Worm (Caenorhabditis elegans): ENCODE results near the gene lst-2.

The lst-2 gene

ce11 chrX:4415289-4415688, 32.1 kb upstream of the lst-2 start:
- TF ChIP-seq fkh-10 (GFP tag; optimal IDR thresholded peaks at IDR 0.05): peak; percentile 50
- TF ChIP-seq zag-1 (tag; optimal IDR thresholded peaks at IDR 0.05): no peak

- no peak for TF ChIP-seq elt-1 (tag; optimal IDR thresholded peaks at IDR 0.05)
- TF ChIP-seq unc-39 (tag; optimal IDR thresholded peaks at IDR 0.05): no peak
- no peak for TF ChIP-seq nhr-23 (tag; optimal IDR thresholded peaks at IDR 0.05)
- no peak for TF ChIP-seq mml-1 (tag; optimal IDR thresholded peaks at IDR 0.05)
- TF ChIP-seq nhr-25 (tag; optimal IDR thresholded peaks at IDR 0.05): no peak
- no peak for TF ChIP-seq fkh-2 (tag; optimal IDR thresholded peaks at IDR 0.05)
- no peak for TF ChIP-seq sea-2 (GFP tag; optimal IDR thresholded peaks at IDR 0.05)
- no peak for TF ChIP-seq pha-4 (tag; optimal IDR thresholded peaks at IDR 0.05)
- no peak for TF ChIP-seq elt-2 (tag; optimal IDR thresholded peaks at IDR 0.05)
- no peak for TF ChIP-seq pqm-1 (tag; optimal IDR thresholded peaks at IDR 0.05)
- no peak for TF ChIP-seq nhr-76 (tag; optimal IDR thresholded peaks at IDR 0.05)
- TF ChIP-seq mdl-1 (tag; optimal IDR thresholded peaks at IDR 0.05): no peak
- no peak for TF ChIP-seq R02D3.7 (tag; optimal IDR thresholded peaks at IDR 0.05)
- TF ChIP-seq nhr-12 (tag; optimal IDR thresholded peaks at IDR 0.05): no peak
- no peak for TF ChIP-seq daf-12 (tag; optimal IDR thresholded peaks at IDR 0.05)
- no peak for TF ChIP-seq aly-2 (tag; optimal IDR thresholded peaks at IDR 0.05)
- TF ChIP-seq eor-1 (tag; optimal IDR thresholded peaks at IDR 0.05): no peak
- TF ChIP-seq ztf-11 (tag; optimal IDR thresholded peaks at IDR 0.05): no peak
- no peak for TF ChIP-seq elt-3 (tag; optimal IDR thresholded peaks at IDR 0.05)
Measured at ce11 chrX:4413206-4413605, 30.0 kb upstream of the lst-2 start.

- TF ChIP-seq ceh-16 (tag; optimal IDR thresholded peaks at IDR 0.05) (no peak), skn-1 (tag; optimal IDR thresholded peaks at IDR 0.05) (no peak), fos-1 (tag; optimal IDR thresholded peaks at IDR 0.05) (no peak), ceh-9 (tag; optimal IDR thresholded peaks at IDR 0.05) (no peak), nhr-43 (tag; optimal IDR thresholded peaks at IDR 0.05; ENCODE audit: poor library complexity, severe bottlenecking) (no peak), nhr-77 (tag; optimal IDR thresholded peaks at IDR 0.05) (no peak), lin-39 (tag; optimal IDR thresholded peaks at IDR 0.05) (no peak), ztf-4 (tag; optimal IDR thresholded peaks at IDR 0.05) (no peak), nhr-67 (tag; optimal IDR thresholded peaks at IDR 0.05) (no peak), hmg-11 (tag; optimal IDR thresholded peaks at IDR 0.05) (no peak), R02D3.7 (tag; optimal IDR thresholded peaks at IDR 0.05) (no peak), egl-27 (tag; optimal IDR thresholded peaks at IDR 0.05) (no peak), nhr-12 (tag; optimal IDR thresholded peaks at IDR 0.05) (no peak), pha-4 (tag; optimal IDR thresholded peaks at IDR 0.05) (no peak), nhr-237 (tag; optimal IDR thresholded peaks at IDR 0.05) (no peak), lsy-12 (tag; optimal IDR thresholded peaks at IDR 0.05) (no peak)
Measured at ce11 chrX:4410280-4410911, 27.2 kb upstream of the lst-2 start.

- TF ChIP-seq nhr-11 (tag; optimal IDR thresholded peaks at IDR 0.05) (no peak), fkh-10 (GFP tag; optimal IDR thresholded peaks at IDR 0.05) (no peak), snpc-4 (tag; optimal IDR thresholded peaks at IDR 0.05) (no peak), skn-1 (tag; optimal IDR thresholded peaks at IDR 0.05) (no peak), ceh-16 (tag; optimal IDR thresholded peaks at IDR 0.05) (no peak), nhr-25 (tag; optimal IDR thresholded peaks at IDR 0.05) (no peak), eor-1 (tag; optimal IDR thresholded peaks at IDR 0.05) (no peak), pqm-1 (tag; optimal IDR thresholded peaks at IDR 0.05) (no peak), sea-2 (GFP tag; optimal IDR thresholded peaks at IDR 0.05) (no peak), elt-2 (tag; optimal IDR thresholded peaks at IDR 0.05) (no peak), nhr-12 (tag; optimal IDR thresholded peaks at IDR 0.05) (no peak), unc-39 (tag; optimal IDR thresholded peaks at IDR 0.05) (no peak), ZK546.5 (tag; optimal IDR thresholded peaks at IDR 0.05) (no peak), nhr-28 (tag; optimal IDR thresholded peaks at IDR 0.05) (no peak), nfya-1 (tag; optimal IDR thresholded peaks at IDR 0.05; ENCODE audit: insufficient read depth) (no peak), pha-4 (tag; optimal IDR thresholded peaks at IDR 0.05) (no peak), unc-62 (GFP tag; optimal IDR thresholded peaks at IDR 0.05) (no peak), ceh-82 (tag; optimal IDR thresholded peaks at IDR 0.05) (no peak)
Measured at ce11 chrX:4409591-4410279, 26.6 kb upstream of the lst-2 start.
